Worm (Caenorhabditis elegans): ENCODE data around the gene oac-30.

oac-30 gene

DNA sequence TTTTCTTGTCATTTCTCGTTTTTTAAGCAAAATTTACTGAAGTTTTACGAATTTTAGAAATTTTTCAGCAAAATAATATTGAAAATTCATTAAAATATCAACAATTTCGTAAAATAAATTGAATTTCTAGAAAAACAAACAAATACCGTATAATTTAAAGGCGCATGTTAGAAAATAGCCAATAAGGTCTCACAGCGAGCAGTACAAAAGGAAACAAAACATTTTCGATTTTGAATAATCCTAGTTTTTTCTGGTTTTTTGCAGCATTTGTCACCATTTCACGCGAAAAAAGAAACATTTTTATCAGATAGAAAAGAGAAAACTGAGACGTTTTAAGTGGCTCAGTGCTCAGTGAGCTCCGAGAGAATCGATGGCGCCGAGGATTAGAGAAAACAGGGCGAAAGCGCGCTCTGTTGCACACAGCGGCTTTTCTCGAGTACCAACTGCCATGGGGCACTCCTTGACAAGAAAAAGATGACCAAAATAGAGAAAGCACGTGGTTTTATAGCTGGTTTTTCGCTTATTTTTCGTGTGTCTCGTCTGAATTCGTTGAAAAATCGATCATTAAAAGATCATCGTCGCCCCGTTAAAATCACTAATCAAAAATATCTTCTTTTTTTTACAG is 43.3 kb upstream of the oac-30 start, which contains the start of the genes alh-6 and fcho-1 (continued):
- no peak for TF ChIP-seq jun-1 (tag; optimal IDR thresholded peaks at IDR 0.05)
- TF ChIP-seq sdz-12 (GFP tag; optimal IDR thresholded peaks at IDR 0.05), result no peak
- TF ChIP-seq mes-2 (tag; optimal IDR thresholded peaks at IDR 0.05; ENCODE audit: poor library complexity, severe bottlenecking), result no peak
- no peak for TF ChIP-seq ces-1 (GFP tag; optimal IDR thresholded peaks at IDR 0.05)
- no peak for TF ChIP-seq F49E8.2 (tag; optimal IDR thresholded peaks at IDR 0.05; ENCODE audit: borderline replicate concordance)
- TF ChIP-seq hlh-30 (tag; optimal IDR thresholded peaks at IDR 0.05; ENCODE audit: insufficient read depth), result peak; percentile 87
- TF ChIP-seq ZK546.5 (tag; optimal IDR thresholded peaks at IDR 0.05), result no peak
- no peak for TF ChIP-seq F44E2.7 (GFP tag; IDR thresholded peaks at IDR 0.05)
- TF ChIP-seq daf-19 (GFP tag; conservative IDR thresholded peaks at IDR 0.05), result no peak
- TF ChIP-seq saeg-2 (GFP tag; IDR thresholded peaks at IDR 0.05), result no peak
- TF ChIP-seq madf-5 (GFP tag; IDR thresholded peaks at IDR 0.05), result no peak
- TF ChIP-seq Y48G9A.11 (GFP tag; IDR thresholded peaks at IDR 0.05), result no peak
- no peak for TF ChIP-seq nhr-42 (GFP tag; IDR thresholded peaks at IDR 0.05)
- no peak for TF ChIP-seq ama-1 (optimal IDR thresholded peaks at IDR 0.05)
- no peak for TF ChIP-seq ceh-62 (tag; optimal IDR thresholded peaks at IDR 0.05)
- TF ChIP-seq arid-1 (GFP tag; conservative IDR thresholded peaks at IDR 0.05), result no peak
- no peak for TF ChIP-seq hmg-1.1 (GFP tag; IDR thresholded peaks at IDR 0.05)
- no peak for TF ChIP-seq nhr-102 (tag; optimal IDR thresholded peaks at IDR 0.05)
- TF ChIP-seq Y105C5A.15 (GFP tag; IDR thresholded peaks at IDR 0.05), result no peak
- TF ChIP-seq lir-3 (tag; optimal IDR thresholded peaks at IDR 0.05), result no peak
- TF ChIP-seq dve-1 (tag; optimal IDR thresholded peaks at IDR 0.05; ENCODE audit: insufficient read depth), result no peak
- no peak for TF ChIP-seq vab-7 (GFP tag; IDR thresholded peaks at IDR 0.05)
- peak; percentile 7 for TF ChIP-seq hlh-11 (tag; optimal IDR thresholded peaks at IDR 0.05)
- no peak for TF ChIP-seq nhr-237 (tag; optimal IDR thresholded peaks at IDR 0.05)
- TF ChIP-seq lim-7 (GFP tag; IDR thresholded peaks at IDR 0.05), result no peak
- TF ChIP-seq mep-1 (tag; optimal IDR thresholded peaks at IDR 0.05), result no peak
- TF ChIP-seq skn-1 (tag; optimal IDR thresholded peaks at IDR 0.05), result no peak
- TF ChIP-seq dmd-8 (GFP tag; IDR thresholded peaks at IDR 0.05), result no peak

DNA sequence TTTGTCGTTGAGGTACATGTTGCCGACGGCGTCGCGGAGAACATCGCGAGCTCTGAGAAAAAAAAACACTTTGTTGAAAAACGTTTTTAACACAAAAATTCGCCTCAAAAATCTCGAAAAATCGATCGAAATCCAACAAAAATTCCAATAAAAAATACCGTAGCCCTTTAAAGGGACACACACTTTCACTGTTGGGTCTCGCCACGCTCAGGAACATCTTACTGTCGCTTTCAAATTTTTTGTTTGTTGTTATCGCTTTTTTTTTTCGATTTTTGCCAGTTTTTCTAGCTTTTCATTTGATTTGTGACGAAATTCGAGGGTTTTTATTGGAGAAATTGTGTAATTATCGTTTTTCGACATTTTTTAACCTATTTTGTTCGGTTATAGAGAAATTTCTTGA is 39.9 kb upstream of the oac-30 start:
- TF ChIP-seq R02D3.7 (tag; optimal IDR thresholded peaks at IDR 0.05), result no peak
- no peak for TF ChIP-seq ceh-32 (tag; optimal IDR thresholded peaks at IDR 0.05; ENCODE audit: poor library complexity)
- TF ChIP-seq duxl-1 (tag; optimal IDR thresholded peaks at IDR 0.05; ENCODE audit: poor library complexity), result no peak
- no peak for TF ChIP-seq nhr-11 (tag; optimal IDR thresholded peaks at IDR 0.05)
- TF ChIP-seq D1046.2 (GFP tag; IDR thresholded peaks at IDR 0.05), result no peak
- TF ChIP-seq mes-2 (tag; optimal IDR thresholded peaks at IDR 0.05; ENCODE audit: poor library complexity, severe bottlenecking), result no peak
- no peak for TF ChIP-seq cey-2 (tag; optimal IDR thresholded peaks at IDR 0.05; ENCODE audit: borderline replicate concordance, insufficient read depth)
- no peak for TF ChIP-seq F44E2.7 (GFP tag; IDR thresholded peaks at IDR 0.05)
- peak; percentile 38 for TF ChIP-seq aha-1 (tag)
- TF ChIP-seq F49E8.2 (tag; optimal IDR thresholded peaks at IDR 0.05; ENCODE audit: borderline replicate concordance), result peak; percentile 51
- no peak for TF ChIP-seq dmd-9 (GFP tag; IDR thresholded peaks at IDR 0.05)
- no peak for TF ChIP-seq madf-5 (GFP tag; IDR thresholded peaks at IDR 0.05)
- peak; percentile 26; the same call in 1 of the 2 replicates for TF ChIP-seq Y48G9A.11 (GFP tag; IDR thresholded peaks at IDR 0.05)
- TF ChIP-seq lin-38 (GFP tag; IDR thresholded peaks at IDR 0.05), result peak; percentile 47
- TF ChIP-seq ceh-28 (tag; optimal IDR thresholded peaks at IDR 0.05), result no peak
- peak in 1 of 2 experiments; percentile 29 for TF ChIP-seq lsy-2 (tag; optimal IDR thresholded peaks at IDR 0.05)
